Fruit fly (Drosophila melanogaster): Measurements from ENCODE around the gene CG7968.

The CG7968 gene

dm6 chr2L:13839744-13840151 lies 9.5 kb upstream of the CG7968 start:
- peak; percentile 80 for TF ChIP-seq CG32767 (GFP tag; IDR thresholded peaks at IDR 0.05)
- peak; percentile 41 for TF ChIP-seq YL-1 (GFP tag; optimal IDR thresholded peaks at IDR 0.05)
- peak; percentile 33; the same call in 1 of the 2 replicates for TF ChIP-seq Poxn (GFP tag; IDR thresholded peaks at IDR 0.05)
- TF ChIP-seq CG11695 (GFP tag; IDR thresholded peaks at IDR 0.05) = peak; percentile 91
- peak; percentile 37 for TF ChIP-seq CG6765 (GFP tag; optimal IDR thresholded peaks at IDR 0.05)
- TF ChIP-seq Taf1 (GFP tag; IDR thresholded peaks at IDR 0.05) = 0 out of 2 replicates have a peak, but pooled peaks have one; percentile 44
- TF ChIP-seq otp (GFP tag; IDR thresholded peaks at IDR 0.05) = peak; percentile 67; the same call in 2 of the 3 replicates
- peak; percentile 76 for TF ChIP-seq CG14014 (GFP tag; IDR thresholded peaks at IDR 0.05)
- TF ChIP-seq pnt (GFP tag; optimal IDR thresholded peaks at IDR 0.05) = peak; percentile 63
- TF ChIP-seq CG6791 (GFP tag; IDR thresholded peaks at IDR 0.05; ENCODE audit: partially characterized antibody) = no peak
- peak; percentile 84 for TF ChIP-seq odd (GFP tag; optimal IDR thresholded peaks at IDR 0.05)
- TF ChIP-seq lbe (GFP tag; optimal IDR thresholded peaks at IDR 0.05) = peak; percentile 81
- TF ChIP-seq sima (GFP tag; optimal IDR thresholded peaks at IDR 0.05) = no peak
- peak; percentile 85 for TF ChIP-seq CG10979 (tag; optimal IDR thresholded peaks at IDR 0.05)
- TF ChIP-seq aop (GFP tag; IDR thresholded peaks at IDR 0.05) = no peak
- TF ChIP-seq CG32772 (GFP tag; IDR thresholded peaks at IDR 0.05) = peak; percentile 59
- peak; percentile 80 for TF ChIP-seq slp2 (GFP tag; optimal IDR thresholded peaks at IDR 0.05)
- TF ChIP-seq lab (GFP tag; optimal IDR thresholded peaks at IDR 0.05) = peak; percentile 73
- 0 out of 2 replicates have a peak, but pooled peaks have one; percentile 22 for TF ChIP-seq CG7372 (GFP tag; IDR thresholded peaks at IDR 0.05)
- no peak; the same call in 1 of the 2 replicates for TF ChIP-seq ara (GFP tag; IDR thresholded peaks at IDR 0.05)
- peak; percentile 40 for TF ChIP-seq sug (tag; optimal IDR thresholded peaks at IDR 0.05)
- peak; percentile 72 for TF ChIP-seq CG10267 (tag; optimal IDR thresholded peaks at IDR 0.05)
- peak; percentile 65 for TF ChIP-seq eyg (GFP tag; optimal IDR thresholded peaks at IDR 0.05)
- TF ChIP-seq crc (GFP tag; optimal IDR thresholded peaks at IDR 0.05) = peak; percentile 68
- peak; percentile 84 for TF ChIP-seq CG12391 (tag; optimal IDR thresholded peaks at IDR 0.05)
- no peak for TF ChIP-seq amos (GFP tag; IDR thresholded peaks at IDR 0.05; ENCODE audit: partially characterized antibody)
- TF ChIP-seq knrl (GFP tag; IDR thresholded peaks at IDR 0.05; ENCODE audit: partially characterized antibody) = no peak
- peak; percentile 23 to 88 for TF ChIP-seq Hr51 (GFP tag; optimal IDR thresholded peaks at IDR 0.05)
- peak; percentile 40 for TF ChIP-seq CG15514 (GFP tag; optimal IDR thresholded peaks at IDR 0.05)
- TF ChIP-seq corto (GFP tag; optimal IDR thresholded peaks at IDR 0.05) = peak; percentile 67
- TF ChIP-seq mam (GFP tag; optimal IDR thresholded peaks at IDR 0.05) = peak; percentile 79
- peak; percentile 72 for TF ChIP-seq CG31388 (GFP tag; optimal IDR thresholded peaks at IDR 0.05)
- no peak for TF ChIP-seq CG4282 (GFP tag; optimal IDR thresholded peaks at IDR 0.05)
- no peak for TF ChIP-seq CG16779 (GFP tag; IDR thresholded peaks at IDR 0.05)
- peak; percentile 89 for TF ChIP-seq run (tag; optimal IDR thresholded peaks at IDR 0.05)
- no peak for TF ChIP-seq da (GFP tag; optimal IDR thresholded peaks at IDR 0.05)
- peak; percentile 43 for TF ChIP-seq CG4328 (GFP tag; optimal IDR thresholded peaks at IDR 0.05)
- peak; percentile 47 for TF ChIP-seq caup (GFP tag; optimal IDR thresholded peaks at IDR 0.05; ENCODE audit: severe bottlenecking)
- TF ChIP-seq shn (GFP tag; optimal IDR thresholded peaks at IDR 0.05) = peak; percentile 52
- TF ChIP-seq jigr1 (GFP tag; IDR thresholded peaks at IDR 0.05) = peak; percentile 83; the same call in 2 of the 3 replicates
- peak; percentile 83 for TF ChIP-seq bcd (GFP tag; optimal IDR thresholded peaks at IDR 0.05)
- peak; percentile 31 for TF ChIP-seq cg (GFP tag; optimal IDR thresholded peaks at IDR 0.05)
- TF ChIP-seq so (GFP tag; IDR thresholded peaks at IDR 0.05) = peak; percentile 90
- TF ChIP-seq Med (GFP tag) = peak; percentile 95
- 0 out of 2 replicates have a peak, but pooled peaks have one; percentile 3 for TF ChIP-seq NFAT (GFP tag; IDR thresholded peaks at IDR 0.05)
- peak; percentile 18 for TF ChIP-seq zf30C (GFP tag; optimal IDR thresholded peaks at IDR 0.05)
- TF ChIP-seq Adf1 (GFP tag; IDR thresholded peaks at IDR 0.05) = peak; percentile 42
- TF ChIP-seq dan (GFP tag; IDR thresholded peaks at IDR 0.05) = no peak
- TF ChIP-seq Chrac-16 (GFP tag; optimal IDR thresholded peaks at IDR 0.05) = peak; percentile 67
- peak; percentile 63 for TF ChIP-seq Lhr (GFP tag; optimal IDR thresholded peaks at IDR 0.05)
